Worm (Caenorhabditis elegans) whole organism, late embryonic: Measurements from ENCODE around the gene sptl-3.

Source experiments
- C38D4.7 ChIP-seq: fragments of 200-800 bp; sonication (Bioruptor generic); optimal IDR thresholded peaks from 2 replicates; lab custom pipeline; 2018; ENCODE audit warnings: mild to moderate bottlenecking, missing genetic modification characterization, moderate library complexity, missing compliant biosample characterization
- F13H6.1 ChIP-seq: sonication (generic microtip); optimal IDR thresholded peaks from 2 replicates; lab custom pipeline; 2016; ENCODE audit warnings: missing genetic modification characterization, missing compliant biosample characterization
- K02D7.2 ChIP-seq: sonication (generic microtip); optimal IDR thresholded peaks from 2 replicates; lab custom pipeline; 2017; ENCODE audit warnings: mild to moderate bottlenecking, missing genetic modification characterization, missing compliant biosample characterization
- T23F11.4 ChIP-seq: fragments of 200-800 bp; sonication (Bioruptor generic); optimal IDR thresholded peaks from 2 replicates; lab custom pipeline; 2018; ENCODE audit warnings: mild to moderate bottlenecking, missing genetic modification characterization, missing compliant biosample characterization
- Y22D7AL.16 ChIP-seq: sonication (generic microtip); optimal IDR thresholded peaks from 2 replicates; lab custom pipeline; 2016; ENCODE audit warnings: missing genetic modification characterization, missing compliant biosample characterization
- ahr-1 ChIP-seq: sonication (generic microtip); optimal IDR thresholded peaks from 2 replicates; lab custom pipeline; 2016; ENCODE audit warnings: missing genetic modification characterization, missing compliant biosample characterization
- ceh-14 ChIP-seq: sonication (generic microtip); optimal IDR thresholded peaks from 2 replicates; lab custom pipeline; 2016; ENCODE audit warnings: missing genotype, missing genetic modification characterization, missing compliant biosample characterization
- ceh-19 ChIP-seq: fragments of 200-800 bp; sonication (Bioruptor generic); optimal IDR thresholded peaks from 2 replicates; lab custom pipeline; 2018; ENCODE audit warnings: mild to moderate bottlenecking, missing genetic modification characterization, missing compliant biosample characterization
- ceh-24 ChIP-seq: sonication (generic microtip); optimal IDR thresholded peaks from 2 replicates; lab custom pipeline; 2016; ENCODE audit warnings: mild to moderate bottlenecking, missing genetic modification characterization, missing compliant biosample characterization
- ceh-9 ChIP-seq: sonication (generic microtip); optimal IDR thresholded peaks from 2 replicates; lab custom pipeline; 2016; ENCODE audit warnings: mild to moderate bottlenecking, missing genetic modification characterization, inconsistent platforms, missing compliant biosample characterization
- che-1 ChIP-seq: sonication (generic microtip); optimal IDR thresholded peaks from 2 replicates; lab custom pipeline; 2016; ENCODE audit warnings: mild to moderate bottlenecking, missing genetic modification characterization, missing compliant biosample characterization
- dmd-4 ChIP-seq: sonication (generic microtip); optimal IDR thresholded peaks from 2 replicates; lab custom pipeline; 2016; ENCODE audit warnings: borderline replicate concordance, missing genetic modification characterization, missing compliant biosample characterization
- dve-1 ChIP-seq: sonication (generic microtip); optimal IDR thresholded peaks from 2 replicates; lab custom pipeline; 2017; ENCODE audit warnings: antibody characterized with exemption, mild to moderate bottlenecking, missing genetic modification characterization, missing compliant biosample characterization
- elt-2 ChIP-seq: sonication (generic microtip); optimal IDR thresholded peaks from 2 replicates; lab custom pipeline; 2016; ENCODE audit warnings: missing genetic modification reagents, missing genetic modification characterization, missing compliant biosample characterization
- fkh-6 ChIP-seq: sonication (generic microtip); optimal IDR thresholded peaks from 2 replicates; lab custom pipeline; 2016; ENCODE audit warnings: missing genetic modification characterization, missing compliant biosample characterization
- gmeb-2 ChIP-seq: sonication (generic microtip); optimal IDR thresholded peaks from 2 replicates; lab custom pipeline; 2016; ENCODE audit warnings: missing genetic modification characterization, inconsistent platforms, missing compliant biosample characterization
- hlh-6 ChIP-seq: sonication (generic microtip); optimal IDR thresholded peaks from 2 replicates; lab custom pipeline; 2016; ENCODE audit warnings: missing genotype, missing genetic modification characterization, missing compliant biosample characterization
- mec-3 ChIP-seq: sonication (generic microtip); optimal IDR thresholded peaks from 2 replicates; lab custom pipeline; 2016; ENCODE audit warnings: borderline replicate concordance, missing genetic modification characterization, missing compliant biosample characterization
- nfya-1 ChIP-seq: sonication (generic microtip); optimal IDR thresholded peaks from 2 replicates; lab custom pipeline; 2017; ENCODE audit warnings: missing genetic modification characterization, mild to moderate bottlenecking, missing compliant biosample characterization, antibody characterized with exemption, moderate library complexity
- nhr-232 ChIP-seq: sonication (generic microtip); optimal IDR thresholded peaks from 2 replicates; lab custom pipeline; 2016; ENCODE audit warnings: missing genetic modification characterization, missing compliant biosample characterization
- npax-4 ChIP-seq: sonication (generic microtip); optimal IDR thresholded peaks from 2 replicates; lab custom pipeline; 2016; ENCODE audit warnings: missing genetic modification characterization, missing compliant biosample characterization
- odd-2 ChIP-seq: sonication (generic microtip); optimal IDR thresholded peaks from 2 replicates; lab custom pipeline; 2017; ENCODE audit warnings: antibody characterized with exemption, mild to moderate bottlenecking, missing genetic modification characterization, missing compliant biosample characterization
- pax-1 ChIP-seq: fragments of 150-350 bp; optimal IDR thresholded peaks from 2 replicates; lab custom pipeline; 2014; ENCODE audit warnings: missing biosample characterization, missing genetic modification characterization
- pros-1 ChIP-seq: fragments of 150-350 bp; optimal IDR thresholded peaks from 2 replicates; lab custom pipeline; 2014; ENCODE audit warnings: missing biosample characterization, missing genetic modification reagents, missing genetic modification characterization
- rnt-1 ChIP-seq: sonication (generic microtip); optimal IDR thresholded peaks from 2 replicates; lab custom pipeline; 2016; ENCODE audit warnings: missing genetic modification characterization, missing compliant biosample characterization
- sdc-2 ChIP-seq: sonication (generic microtip); optimal IDR thresholded peaks from 2 replicates; lab custom pipeline; 2016; ENCODE audit warnings: missing genotype, missing genetic modification characterization, missing compliant biosample characterization
- sox-2 ChIP-seq: fragments of 200-800 bp; sonication (Bioruptor generic); IDR thresholded peaks from 2 replicates; pipeline ENCODE4 v1.3.6; 2022; ENCODE audit warnings: missing genetic modification reagents, missing genetic modification characterization, missing compliant biosample characterization
- sox-4 ChIP-seq: sonication (generic microtip); optimal IDR thresholded peaks from 2 replicates; lab custom pipeline; 2017; ENCODE audit warnings: mild to moderate bottlenecking, missing genetic modification characterization, inconsistent platforms, missing compliant biosample characterization
- syd-9 ChIP-seq: sonication (generic microtip); optimal IDR thresholded peaks from 2 replicates; lab custom pipeline; 2016; ENCODE audit warnings: mild to moderate bottlenecking, missing genetic modification characterization, moderate library complexity, missing compliant biosample characterization
- tbx-2 ChIP-seq: sonication (generic microtip); optimal IDR thresholded peaks from 2 replicates; lab custom pipeline; 2016; ENCODE audit warnings: missing genetic modification characterization, missing compliant biosample characterization
- unc-3 ChIP-seq, 2 experiments: fragments of 200-800 bp in 1 of 2; sonication (Bioruptor generic) in 1 of 2; sonication (generic microtip) in 1 of 2; conservative IDR thresholded peaks in 1 of 2; optimal IDR thresholded peaks in 1 of 2; 2 replicates each; pipeline versions ENCODE4 v1.3.6 to Lab custom; 2016 to 2022; ENCODE audit warnings: missing compliant biosample characterization in 2 of 2, missing genetic modification characterization in 2 of 2, missing genetic modification reagents in 1 of 2
- unc-55 ChIP-seq: sonication (generic microtip); optimal IDR thresholded peaks from 2 replicates; lab custom pipeline; 2017; ENCODE audit warnings: missing biosample characterization, missing genetic modification reagents, missing genetic modification characterization
- unc-86 ChIP-seq: sonication (generic microtip); optimal IDR thresholded peaks from 2 replicates; lab custom pipeline; 2016; ENCODE audit warnings: missing genetic modification characterization, missing compliant biosample characterization
- zip-5 ChIP-seq: sonication (generic microtip); optimal IDR thresholded peaks from 2 replicates; lab custom pipeline; 2016; ENCODE audit warnings: missing genetic modification characterization, missing compliant biosample characterization

The sptl-3 gene

DNA sequence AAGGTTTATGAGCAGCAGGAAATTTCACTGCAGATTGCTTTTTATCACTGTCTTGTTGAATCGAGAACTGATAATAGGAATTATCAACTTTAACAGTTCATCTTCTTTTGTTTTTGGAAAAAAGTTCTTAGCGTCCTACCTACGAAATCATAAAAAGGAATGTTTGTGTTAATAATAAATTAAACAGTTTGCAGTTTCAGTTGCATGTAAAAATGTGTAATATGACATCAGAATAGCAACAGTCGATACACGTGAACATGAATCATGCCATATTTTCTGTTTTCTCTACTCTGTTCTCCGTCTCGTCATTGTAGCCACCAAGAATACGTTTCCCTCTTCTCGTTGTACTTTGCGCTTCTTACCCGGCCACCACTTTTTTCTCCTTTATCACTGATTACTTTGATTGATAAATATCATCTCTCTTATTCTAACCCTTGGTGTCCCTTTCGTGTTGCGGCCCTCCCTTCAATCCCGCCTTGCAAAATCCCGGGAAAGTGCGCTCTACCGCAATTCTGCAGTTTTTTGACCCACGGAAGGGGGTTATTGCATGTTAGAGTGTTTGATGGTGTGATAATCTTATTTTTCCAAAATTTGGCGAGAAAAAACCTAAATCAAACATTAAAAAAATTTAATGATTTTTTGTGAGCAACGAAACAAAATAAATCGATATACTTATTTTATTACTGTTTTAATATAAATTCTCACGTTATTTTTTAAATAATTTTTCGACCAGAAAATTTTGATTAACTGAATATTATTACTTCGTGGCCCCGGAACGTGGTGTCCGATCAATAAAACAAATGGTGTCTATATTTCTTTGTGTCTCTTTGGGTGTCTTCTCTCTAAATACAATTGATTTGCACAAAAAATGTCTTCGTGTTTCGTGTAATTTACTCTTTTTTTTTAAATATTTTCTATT is at the start of gene sptl-3:
sptl-3 (plus strand) TSS at position 869 of the 919 bp plus-strand sequence.
- peak; percentile 46 for TF ChIP-seq elt-2 (tag; lab: Kevin White, UChicago)
- TF ChIP-seq F13H6.1 (tag; lab: Kevin White, UChicago) = no peak
- TF ChIP-seq tbx-2 = peak; percentile 31

- TF ChIP-seq C38D4.7 (GFP tag; lab: Kevin White, UChicago) (no peak), hlh-6 (tag; lab: Kevin White, UChicago) (no peak)
These were observed 48.0 kb upstream of the sptl-3 start, which contains the start of gene srx-131 for ce11 chrV:13845136-13845535. srx-131 (plus strand) TSS chrV:13845436.

DNA sequence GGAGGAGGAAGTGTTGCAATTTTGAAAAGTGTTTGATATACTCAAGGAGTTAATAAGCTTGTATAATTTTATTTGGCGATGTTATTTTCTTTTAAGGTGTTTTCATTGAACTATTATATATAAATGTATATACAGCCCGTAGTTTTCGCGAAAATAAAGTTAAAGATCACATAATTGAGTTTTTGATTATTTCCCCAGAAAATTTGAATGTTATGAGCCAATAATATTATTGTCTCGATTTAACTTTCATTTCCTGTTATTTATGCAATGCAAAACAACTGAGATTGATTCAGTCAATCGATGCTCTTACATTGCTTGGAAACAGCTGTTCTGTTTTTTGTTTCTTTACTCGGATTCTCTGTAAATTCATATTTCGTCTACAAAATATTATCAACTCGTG is 44.7 kb upstream of the sptl-3 start, which contains the start of gene srx-133:
srx-133 (plus strand) TSS at position 301 of the 400 bp plus-strand sequence.
- TF ChIP-seq sox-2 (GFP tag; lab: Robert Waterston, UW) (no peak), unc-55 (GFP tag; lab: Kevin White, UChicago) (no peak), sdc-2 (tag; lab: Kevin White, UChicago) (no peak), pros-1 (tag; lab: Kevin White, UChicago) (no peak), Y22D7AL.16 (tag; lab: Kevin White, UChicago) (no peak), fkh-6 (tag; lab: Kevin White, UChicago) (no peak), unc-86 (tag; lab: Kevin White, UChicago) (no peak), dve-1 (tag; lab: Kevin White, UChicago) (no peak), rnt-1 (tag; lab: Kevin White, UChicago) (no peak), zip-5 (tag; lab: Kevin White, UChicago) (no peak), ceh-14 (tag; lab: Kevin White, UChicago) (no peak), dmd-4 (tag; lab: Kevin White, UChicago) (no peak), odd-2 (no peak), ceh-24 (tag; lab: Kevin White, UChicago) (no peak), npax-4 (tag; lab: Kevin White, UChicago) (no peak), nfya-1 (tag; lab: Kevin White, UChicago) (no peak)

DNA sequence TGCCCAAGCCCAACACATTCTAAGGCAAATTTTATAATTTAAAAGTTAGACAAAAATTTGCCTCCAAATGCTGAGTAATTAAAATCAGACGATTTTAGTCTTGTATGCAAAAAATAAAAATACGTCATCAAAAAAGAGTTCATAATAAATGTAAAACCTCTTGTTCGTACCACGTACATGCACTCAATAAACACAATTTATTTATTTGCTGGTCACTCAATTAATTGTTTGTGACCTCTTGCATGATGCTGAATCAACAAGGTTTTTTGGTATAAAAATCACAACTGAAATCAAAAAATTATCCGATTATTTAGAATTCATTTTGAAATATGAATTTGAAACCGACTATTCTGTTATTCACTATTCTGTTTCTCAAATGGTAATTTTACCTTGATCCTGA is 43.0 kb upstream of the sptl-3 start, which contains the start of gene hpx-2:
hpx-2 (plus strand) TSS at position 301 of the 400 bp plus-strand sequence.
- TF ChIP-seq nhr-232 (tag; lab: Kevin White, UChicago) (no peak), hlh-6 (tag; lab: Kevin White, UChicago) (no peak), T23F11.4 (GFP tag; lab: Kevin White, UChicago) (no peak), K02D7.2 (no peak), npax-4 (tag; lab: Kevin White, UChicago) (no peak), ahr-1 (no peak), syd-9 (tag; lab: Kevin White, UChicago) (no peak), unc-3 (GFP tag; conservative IDR thresholded peaks at IDR 0.05; lab: Robert Waterston, UW) (no peak), unc-3 (tag; optimal IDR thresholded peaks at IDR 0.05; lab: Kevin White, UChicago) (no peak), che-1 (tag; lab: Kevin White, UChicago) (no peak), unc-86 (tag; lab: Kevin White, UChicago) (no peak)
- TF ChIP-seq, all 69 proteins: peak for 0

DNA sequence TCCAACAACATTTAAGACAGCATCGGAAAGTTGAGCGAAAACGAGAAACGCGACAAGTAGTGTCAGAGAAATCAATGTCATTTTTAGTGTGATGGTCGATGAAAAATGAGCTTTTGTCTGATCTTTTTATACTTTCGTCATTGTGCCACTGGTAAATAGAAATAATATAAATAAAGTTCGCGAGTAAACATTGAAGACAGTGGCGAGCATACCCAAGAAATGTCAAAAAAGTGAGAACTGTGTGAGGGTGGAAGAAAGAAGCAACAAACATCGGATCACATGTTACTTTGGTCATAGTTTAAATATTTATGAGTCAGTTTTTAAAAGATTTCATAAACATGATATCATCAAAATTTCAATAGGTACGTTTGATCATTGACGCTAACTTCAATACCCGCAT is 38.8 kb upstream of the sptl-3 start, which contains the start of gene ttr-21:
ttr-21 (minus strand) TSS at position 100 of the 400 bp plus-strand sequence.
- TF ChIP-seq pax-1 (tag; lab: Kevin White, UChicago) (no peak), tbx-2 (no peak), elt-2 (tag; lab: Kevin White, UChicago) (no peak), gmeb-2 (tag; lab: Kevin White, UChicago) (no peak), ceh-9 (tag; lab: Kevin White, UChicago) (no peak), sox-2 (GFP tag; lab: Robert Waterston, UW) (no peak), ahr-1 (no peak), sox-4 (tag; lab: Kevin White, UChicago) (no peak), syd-9 (tag; lab: Kevin White, UChicago) (no peak), fkh-6 (tag; lab: Kevin White, UChicago) (no peak), mec-3 (no peak), ceh-19 (GFP tag; lab: Kevin White, UChicago) (no peak)
